Worm (Caenorhabditis elegans) whole organism, L4 larva: ENCODE data around the gene din-1.

Source experiments
- egl-43 ChIP-seq: fragments of 200-800 bp; sonication (Bioruptor generic); IDR thresholded peaks from 2 replicates; pipeline ENCODE4 v1.3.6; 2022; ENCODE audit warnings: missing genetic modification reagents, missing genetic modification characterization, missing compliant biosample characterization
- lin-13 ChIP-seq: fragments of 150-350 bp; optimal IDR thresholded peaks from 2 replicates; lab custom pipeline; 2014; ENCODE audit warnings: missing biosample characterization, missing genetic modification reagents, missing genetic modification characterization
- lin-39 ChIP-seq: fragments of 150-350 bp; optimal IDR thresholded peaks from 2 replicates; lab custom pipeline; 2014; ENCODE audit warnings: missing biosample characterization, missing genetic modification reagents, missing genetic modification characterization

DNA sequence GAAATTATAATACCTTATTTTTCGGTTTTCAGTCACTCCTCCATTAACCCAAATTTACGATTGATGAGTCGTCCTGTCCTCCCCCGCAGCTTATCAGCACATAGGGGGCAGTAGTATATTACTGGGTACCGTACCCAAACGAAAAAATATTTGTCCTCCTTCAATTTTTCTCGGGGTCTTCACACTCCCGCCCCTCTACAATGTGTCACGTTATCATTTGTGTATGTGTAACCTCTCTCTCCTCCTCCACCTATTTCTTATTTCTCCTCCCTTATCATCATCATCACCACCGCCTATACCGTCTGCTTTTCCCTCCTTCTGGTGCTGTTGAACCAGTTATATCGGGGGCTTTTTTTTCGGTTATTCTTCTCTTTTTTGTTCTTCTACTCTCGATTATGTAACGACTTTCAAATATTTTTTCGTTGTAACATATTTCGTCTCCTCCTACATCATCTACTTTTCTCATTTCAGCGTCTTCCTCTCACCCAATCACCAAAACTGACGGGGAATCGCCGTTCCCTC is 12.9 kb upstream of the din-1 start, which contains the start of gene ghi-1:
- TF ChIP-seq lin-39 (tag; lab: Kevin White, UChicago) (no peak), egl-43 (GFP tag; lab: Robert Waterston, UW) (no peak), lin-13 (GFP tag; lab: Kevin White, UChicago) (no peak)
